Fruit fly (Drosophila melanogaster) whole organism, wandering third instar larva: ENCODE measurements around the gene pall.
A peak's percentile ranks its signal among the peaks of the same experiment; 100 is the strongest.

Source experiments
- Abd-B ChIP-seq: fragments of >200 bp; optimal IDR thresholded peaks from 2 replicates; lab custom pipeline; 2017; ENCODE audit warnings: missing biosample characterization, missing genetic modification characterization
- CG32264 ChIP-seq: fragments of 200-800 bp; sonication (Bioruptor generic); optimal IDR thresholded peaks from 2 replicates; lab custom pipeline; 2016; ENCODE audit warnings: missing biosample characterization, missing genetic modification characterization
- CG9705 ChIP-seq: fragments of 200-800 bp; sonication (Bioruptor generic); optimal IDR thresholded peaks from 2 replicates; lab custom pipeline; 2018; ENCODE audit warnings: missing biosample characterization, mild to moderate bottlenecking, missing genetic modification characterization
- CrebA ChIP-seq: fragments of 200-800 bp; sonication (Bioruptor generic); optimal IDR thresholded peaks from 2 replicates; lab custom pipeline; 2016; ENCODE audit warnings: missing biosample characterization, mild to moderate bottlenecking, missing genetic modification characterization, borderline replicate concordance
- Dfd ChIP-seq: fragments of >200 bp; optimal IDR thresholded peaks from 2 replicates; lab custom pipeline; 2017; ENCODE audit warnings: missing biosample characterization, missing genetic modification characterization
- Dif ChIP-seq: fragments of 200-275, 200-300 bp; sonication (Bioruptor generic); optimal IDR thresholded peaks from 2 replicates; lab custom pipeline; 2018; ENCODE audit warnings: missing biosample characterization, missing genetic modification characterization; ENCODE audit not compliant: partially characterized antibody
- GATAd ChIP-seq: sonication (Bioruptor generic); optimal IDR thresholded peaks from 2 replicates; lab custom pipeline; 2016; ENCODE audit warnings: missing biosample characterization, missing genetic modification characterization
- HLH106 ChIP-seq: fragments of 200-800 bp; optimal IDR thresholded peaks from 3 replicates; lab custom pipeline; 2019; ENCODE audit warnings: missing biosample characterization, mild to moderate bottlenecking, missing genetic modification characterization, moderate library complexity
- Hnf4 ChIP-seq: fragments of 200-800 bp; sonication (Bioruptor generic); optimal IDR thresholded peaks from 2 replicates; lab custom pipeline; 2016; ENCODE audit warnings: missing biosample characterization, mild to moderate bottlenecking, missing genetic modification characterization
- Hr78 ChIP-seq: fragments of >200 bp; optimal IDR thresholded peaks from 2 replicates; lab custom pipeline; 2017; ENCODE audit warnings: missing biosample characterization, missing genetic modification characterization
- Hr83 ChIP-seq: fragments of 200-300 bp; sonication (Bioruptor generic); optimal IDR thresholded peaks from 2 replicates; lab custom pipeline; 2016; ENCODE audit warnings: missing biosample characterization, mild to moderate bottlenecking, missing genetic modification characterization, moderate library complexity; ENCODE audit not compliant: poor library complexity, severe bottlenecking
- Jra ChIP-seq: sonication (Bioruptor generic); optimal IDR thresholded peaks from 2 replicates; lab custom pipeline; 2016; ENCODE audit warnings: missing biosample characterization, missing genetic modification characterization
- Mio ChIP-seq: sonication (Bioruptor generic); optimal IDR thresholded peaks from 2 replicates; lab custom pipeline; 2016; ENCODE audit warnings: missing biosample characterization, missing genetic modification characterization
- Myc ChIP-seq: fragments of >200 bp; optimal IDR thresholded peaks from 2 replicates; lab custom pipeline; 2017
- N ChIP-seq: fragments of >200 bp; optimal IDR thresholded peaks from 2 replicates; lab custom pipeline; 2018; ENCODE audit warnings: missing biosample characterization, missing external identifiers, missing genetic modification characterization
- OdsH ChIP-seq: fragments of 200-800 bp; sonication (Bioruptor generic); optimal IDR thresholded peaks from 2 replicates; lab custom pipeline; 2016; ENCODE audit warnings: missing biosample characterization, mild to moderate bottlenecking, missing genetic modification characterization
- Rel ChIP-seq, 2 experiments: fragments of 200-800 bp; sonication (Bioruptor generic) in 1 of 2; optimal IDR thresholded peaks; 2 replicates in 1 of 2; 3 replicates in 1 of 2; lab custom pipeline; 2016 to 2019; ENCODE audit warnings: mild to moderate bottlenecking in 2 of 2, missing biosample characterization in 2 of 2, missing genetic modification characterization in 2 of 2, moderate library complexity in 1 of 2
- Sp1 ChIP-seq: fragments of 200-800 bp; sonication (Bioruptor generic); optimal IDR thresholded peaks from 3 replicates; lab custom pipeline; 2019; ENCODE audit warnings: missing biosample characterization, mild to moderate bottlenecking, missing genetic modification characterization, moderate library complexity
- Vsx2 ChIP-seq: fragments of 200-300, 225-300 bp; sonication (Bioruptor generic); optimal IDR thresholded peaks from 2 replicates; lab custom pipeline; 2018; ENCODE audit warnings: missing biosample characterization, missing genetic modification characterization; ENCODE audit not compliant: partially characterized antibody
- br ChIP-seq: fragments of 200-800 bp; sonication (Bioruptor generic); optimal IDR thresholded peaks from 2 replicates; lab custom pipeline; 2016; ENCODE audit warnings: missing biosample characterization, missing genetic modification characterization
- brk ChIP-seq: fragments of 200-800 bp; sonication (Bioruptor generic); optimal IDR thresholded peaks from 2 replicates; lab custom pipeline; 2016; ENCODE audit warnings: missing biosample characterization, mild to moderate bottlenecking, missing genetic modification characterization
- dl ChIP-seq, 2 experiments: fragments of 175-275, 200-275 bp in 1 of 2; fragments of 200-275 bp in 1 of 2; sonication (Bioruptor generic); optimal IDR thresholded peaks; lab custom pipeline; 2018; ENCODE audit warnings: mild to moderate bottlenecking in 2 of 2, missing biosample characterization in 2 of 2, missing genetic modification characterization in 2 of 2, moderate library complexity in 2 of 2; ENCODE audit not compliant: partially characterized antibody in 2 of 2, insufficient read depth in 1 of 2
- dmrt93B ChIP-seq: fragments of 200-800 bp; sonication (Bioruptor generic); optimal IDR thresholded peaks from 2 replicates; lab custom pipeline; 2018; ENCODE audit warnings: missing biosample characterization, mild to moderate bottlenecking, missing genetic modification characterization
- dsf ChIP-seq: sonication (Bioruptor generic); optimal IDR thresholded peaks from 2 replicates; lab custom pipeline; 2016; ENCODE audit warnings: missing biosample characterization, missing genetic modification characterization, borderline replicate concordance
- ey ChIP-seq: fragments of 200-800 bp; sonication (Bioruptor generic); optimal IDR thresholded peaks from 2 replicates; lab custom pipeline; 2016; ENCODE audit warnings: missing biosample characterization, missing genetic modification characterization
- foxo ChIP-seq, 2 experiments: fragments of 200-800 bp; sonication (Bioruptor generic); optimal IDR thresholded peaks; 2 replicates in 1 of 2; 3 replicates in 1 of 2; lab custom pipeline; 2016 to 2017; ENCODE audit warnings: missing biosample characterization in 2 of 2, missing genetic modification characterization in 2 of 2
- fru ChIP-seq: fragments of 200-800 bp; sonication (Bioruptor generic); optimal IDR thresholded peaks from 3 replicates; lab custom pipeline; 2016; ENCODE audit warnings: missing biosample characterization, mild to moderate bottlenecking, missing genetic modification characterization
- h ChIP-seq: fragments of 200-800 bp; sonication (Bioruptor generic); optimal IDR thresholded peaks from 3 replicates; lab custom pipeline; 2016; ENCODE audit warnings: missing biosample characterization, mild to moderate bottlenecking, missing genetic modification characterization
- jim ChIP-seq: fragments of 175-275, 200-325 bp; sonication (Bioruptor generic); optimal IDR thresholded peaks from 2 replicates; lab custom pipeline; 2016; ENCODE audit warnings: missing biosample characterization, mild to moderate bottlenecking, missing genetic modification characterization
- lola ChIP-seq: fragments of >200 bp; optimal IDR thresholded peaks from 2 replicates; lab custom pipeline; 2017; ENCODE audit warnings: missing biosample characterization, missing genetic modification characterization
- pan ChIP-seq: fragments of >200 bp; optimal IDR thresholded peaks from 2 replicates; lab custom pipeline; 2017
- psq ChIP-seq: fragments of 200-800 bp; sonication (Bioruptor generic); optimal IDR thresholded peaks from 3 replicates; lab custom pipeline; 2017; ENCODE audit warnings: missing biosample characterization, mild to moderate bottlenecking, missing genetic modification characterization, moderate library complexity
- rgr ChIP-seq: fragments of 200-800 bp; sonication (Bioruptor generic); optimal IDR thresholded peaks from 3 replicates; lab custom pipeline; 2016; ENCODE audit warnings: missing biosample characterization, mild to moderate bottlenecking, missing genetic modification characterization
- sage ChIP-seq: fragments of 200-800 bp; sonication (Bioruptor generic); optimal IDR thresholded peaks from 2 replicates; lab custom pipeline; 2016; ENCODE audit warnings: missing biosample characterization, mild to moderate bottlenecking, missing genetic modification characterization
- sv ChIP-seq: fragments of 200-800 bp; sonication (Bioruptor generic); optimal IDR thresholded peaks from 3 replicates; lab custom pipeline; 2016; ENCODE audit warnings: missing biosample characterization, missing genetic modification characterization
- tai ChIP-seq: sonication (Bioruptor generic); optimal IDR thresholded peaks from 2 replicates; lab custom pipeline; 2016; ENCODE audit warnings: missing biosample characterization, missing genetic modification characterization
- usp ChIP-seq: fragments of >200 bp; optimal IDR thresholded peaks from 2 replicates; lab custom pipeline; 2017; ENCODE audit warnings: missing biosample characterization, missing genetic modification characterization
- woc ChIP-seq: sonication (Bioruptor generic); optimal IDR thresholded peaks from 2 replicates; lab custom pipeline; 2016; ENCODE audit warnings: missing biosample characterization, mild to moderate bottlenecking, missing genetic modification characterization

The pall gene

dm6 chr3L:9456389-9456788 is 31.2 kb downstream of the pall start:
- no peak for TF ChIP-seq br (GFP tag; lab: Kevin White, UChicago)
- no peak for TF ChIP-seq GATAd (GFP tag; lab: Kevin White, UChicago)
- no peak for TF ChIP-seq N (GFP tag; lab: Kevin White, UChicago)
- TF ChIP-seq Myc = no peak
- no peak for TF ChIP-seq HLH106 (tag; lab: Kevin White, UChicago)
- TF ChIP-seq dmrt93B (GFP tag; lab: Kevin White, UChicago) = no peak
- TF ChIP-seq CG32264 (GFP tag; lab: Kevin White, UChicago) = no peak
- no peak for TF ChIP-seq sage (GFP tag; lab: Kevin White, UChicago)
- no peak for TF ChIP-seq jim (GFP tag; lab: Kevin White, UChicago)
- no peak for TF ChIP-seq dl (GFP tag; optimal IDR thresholded peaks at IDR 0.05; lab: Kevin White, UChicago; ENCODE audit: insufficient read depth in 1 of 2, partially characterized antibody in 2 of 2)
- TF ChIP-seq Hnf4 = no peak
- TF ChIP-seq Abd-B (GFP tag; lab: Kevin White, UChicago) = no peak
- no peak for TF ChIP-seq foxo (GFP tag; optimal IDR thresholded peaks at IDR 0.05; lab: Kevin White, UChicago)
- TF ChIP-seq Vsx2 (GFP tag; lab: Kevin White, UChicago) = no peak
- no peak for TF ChIP-seq brk (GFP tag; lab: Kevin White, UChicago)
- TF ChIP-seq, all 38 proteins: peak for 0

dm6 chr3L:9455819-9456388 is 31.7 kb downstream of the pall start, which contains the start of the genes phol and CG3552:
Gene phol, minus strand, starts transcription at chr3L:9456281.
Gene CG3552, plus strand, starts transcription at chr3L:9456318.
- TF ChIP-seq Sp1 (GFP tag; lab: Kevin White, UChicago) (peak; percentile 26), usp (no peak), br (GFP tag; lab: Kevin White, UChicago) (no peak), Mio (GFP tag; lab: Kevin White, UChicago) (no peak), sv (GFP tag; lab: Kevin White, UChicago) (no peak), Vsx2 (GFP tag; lab: Kevin White, UChicago) (no peak), Rel (GFP tag; optimal IDR thresholded peaks at IDR 0.05; lab: Kevin White, UChicago) (no peak), Rel (tag; optimal IDR thresholded peaks at IDR 0.05; lab: Kevin White, UChicago) (peak; percentile 90), woc (GFP tag; lab: Kevin White, UChicago) (no peak), Dif (GFP tag; lab: Kevin White, UChicago) (no peak), Hr78 (no peak), tai (no peak), brk (GFP tag; lab: Kevin White, UChicago) (no peak), pan (lab: Kevin White, UChicago) (no peak), sage (GFP tag; lab: Kevin White, UChicago) (no peak), Hnf4 (no peak), CG9705 (GFP tag; lab: Kevin White, UChicago) (no peak), HLH106 (tag; lab: Kevin White, UChicago) (peak; percentile 2), dl (GFP tag; optimal IDR thresholded peaks at IDR 0.05; lab: Kevin White, UChicago; ENCODE audit: insufficient read depth in 1 of 2, partially characterized antibody in 2 of 2) (no peak), Jra (GFP tag; lab: Kevin White, UChicago) (no peak), Abd-B (GFP tag; lab: Kevin White, UChicago) (no peak), dmrt93B (GFP tag; lab: Kevin White, UChicago) (no peak), GATAd (GFP tag; lab: Kevin White, UChicago) (no peak), Dfd (no peak), OdsH (GFP tag; lab: Kevin White, UChicago) (no peak), N (GFP tag; lab: Kevin White, UChicago) (no peak), foxo (GFP tag; optimal IDR thresholded peaks at IDR 0.05; lab: Kevin White, UChicago) (peak in 1 of 2 experiments; percentile 3), dsf (GFP tag; lab: Kevin White, UChicago) (no peak), rgr (GFP tag; lab: Kevin White, UChicago) (peak; percentile 7), Myc (peak; percentile 9), jim (GFP tag; lab: Kevin White, UChicago) (no peak), fru (GFP tag; lab: Kevin White, UChicago) (no peak), lola (no peak), CG32264 (GFP tag; lab: Kevin White, UChicago) (no peak), ey (GFP tag; lab: Kevin White, UChicago) (no peak), psq (GFP tag; lab: Kevin White, UChicago) (no peak), CrebA (no peak), h (GFP tag; lab: Kevin White, UChicago) (no peak), Hr83 (GFP tag; lab: Kevin White, UChicago) (no peak)
